ENCODE assay signal across 3 fruit fly cellular contexts in the genomic region with DNA sequence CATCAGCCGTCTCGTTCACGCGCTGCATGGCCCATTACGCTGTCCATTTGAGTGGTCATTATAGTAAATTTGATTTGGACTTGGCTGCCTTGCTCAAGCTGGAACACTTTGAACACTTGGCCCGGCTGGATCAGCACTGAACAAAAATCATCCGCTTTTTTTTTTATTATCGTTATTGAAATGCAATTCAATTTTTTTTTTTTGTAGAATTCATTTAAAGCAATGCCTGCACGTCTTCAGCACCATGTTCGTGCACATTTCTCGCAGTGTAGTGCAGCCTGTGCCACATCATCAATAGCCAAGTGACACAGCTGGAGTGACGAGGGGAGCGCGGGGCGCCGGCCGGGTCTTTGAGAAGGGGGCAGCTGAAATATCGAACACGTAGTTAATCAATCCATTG.
TF ChIP-seq lines count a peak whose summit lies in the region.

No protein-coding gene starts in this region.

- no peak for TF ChIP-seq CTCF in whole organism, embryonic (GFP tag; optimal IDR thresholded peaks at IDR 0.05; lab: Kevin White, UChicago)

TF ChIP-seq in whole organism, embryonic, 481 proteins besides CTCF, POLR2A, EP300 and RAD21:
- TF ChIP-seq Drgx (GFP tag; IDR thresholded peaks at IDR 0.05; lab: Robert Waterston, UW) = peak; percentile 50
- no peak for TF ChIP-seq ranshi (GFP tag; IDR thresholded peaks at IDR 0.05; lab: Robert Waterston, UW)
- no peak for TF ChIP-seq CG11093 (GFP tag; IDR thresholded peaks at IDR 0.05; lab: Robert Waterston, UW)
TF ChIP-seq in whole organism, embryonic: peak in this region for 1.

TF ChIP-seq in whole organism, prepupa, 60 proteins besides CTCF, POLR2A, EP300 and RAD21 (continues in another document):
- no peak for TF ChIP-seq CG7368 (GFP tag; optimal IDR thresholded peaks at IDR 0.05; lab: Kevin White, UChicago)
- no peak for TF ChIP-seq CG1621 (tag; optimal IDR thresholded peaks at IDR 0.05; lab: Kevin White, UChicago)
- no peak for TF ChIP-seq CG6808 (GFP tag; optimal IDR thresholded peaks at IDR 0.05; lab: Kevin White, UChicago)
- TF ChIP-seq vri (GFP tag; optimal IDR thresholded peaks at IDR 0.05; lab: Kevin White, UChicago) = no peak
- TF ChIP-seq Hr39 (GFP tag; optimal IDR thresholded peaks at IDR 0.05; lab: Kevin White, UChicago) = no peak
- TF ChIP-seq Met (GFP tag; optimal IDR thresholded peaks at IDR 0.05; lab: Kevin White, UChicago) = no peak
- TF ChIP-seq CG31627 (GFP tag; optimal IDR thresholded peaks at IDR 0.05; lab: Kevin White, UChicago) = no peak
- peak; percentile 33 for TF ChIP-seq OdsH (GFP tag; optimal IDR thresholded peaks at IDR 0.05; lab: Kevin White, UChicago)
- no peak for TF ChIP-seq CG3032 (tag; optimal IDR thresholded peaks at IDR 0.05; lab: Kevin White, UChicago)
- peak; percentile 42 for TF ChIP-seq pdm3 (GFP tag; optimal IDR thresholded peaks at IDR 0.05; lab: Kevin White, UChicago)
- peak in 1 of 2 experiments; percentile 31 for TF ChIP-seq salr (GFP tag; optimal IDR thresholded peaks at IDR 0.05; lab: Kevin White, UChicago)
- TF ChIP-seq acj6 (GFP tag; optimal IDR thresholded peaks at IDR 0.05; lab: Kevin White, UChicago) = peak; percentile 1
- TF ChIP-seq fd59A (GFP tag; optimal IDR thresholded peaks at IDR 0.05; lab: Kevin White, UChicago) = no peak
- TF ChIP-seq dsx (GFP tag; optimal IDR thresholded peaks at IDR 0.05; lab: Kevin White, UChicago; ENCODE audit: poor library complexity, severe bottlenecking) = no peak
- peak; percentile 48 for TF ChIP-seq Gug (GFP tag; IDR thresholded peaks at IDR 0.05; lab: Robert Waterston, UW)
- TF ChIP-seq CG11902 (GFP tag; optimal IDR thresholded peaks at IDR 0.05; lab: Kevin White, UChicago) = no peak
- peak; percentile 71 for TF ChIP-seq CG32006 (GFP tag; optimal IDR thresholded peaks at IDR 0.05; lab: Kevin White, UChicago)
- no peak for TF ChIP-seq Smox (GFP tag; optimal IDR thresholded peaks at IDR 0.05; lab: Kevin White, UChicago)
- peak; percentile 33 for TF ChIP-seq achi (GFP tag; optimal IDR thresholded peaks at IDR 0.05; lab: Kevin White, UChicago)
- TF ChIP-seq CG11762 (GFP tag; optimal IDR thresholded peaks at IDR 0.05; lab: Kevin White, UChicago; ENCODE audit: insufficient read depth) = no peak
- no peak for TF ChIP-seq CG6792 (GFP tag; optimal IDR thresholded peaks at IDR 0.05; lab: Kevin White, UChicago)
- no peak for TF ChIP-seq CG8632 (GFP tag; optimal IDR thresholded peaks at IDR 0.05; lab: Kevin White, UChicago)
- no peak for TF ChIP-seq topi (GFP tag; optimal IDR thresholded peaks at IDR 0.05; lab: Kevin White, UChicago)
- peak; percentile 30 for TF ChIP-seq Sox14 (GFP tag; optimal IDR thresholded peaks at IDR 0.05; lab: Kevin White, UChicago)
- peak; percentile 51 for TF ChIP-seq Hr4 (GFP tag; optimal IDR thresholded peaks at IDR 0.05; lab: Kevin White, UChicago)
- peak; percentile 2 for TF ChIP-seq CG10631 (GFP tag; optimal IDR thresholded peaks at IDR 0.05; lab: Kevin White, UChicago)
- no peak for TF ChIP-seq CG9139 (GFP tag; optimal IDR thresholded peaks at IDR 0.05; lab: Kevin White, UChicago)
- TF ChIP-seq Sox15 (GFP tag; optimal IDR thresholded peaks at IDR 0.05; lab: Kevin White, UChicago) = no peak
- no peak for TF ChIP-seq lz (GFP tag; optimal IDR thresholded peaks at IDR 0.05; lab: Kevin White, UChicago)
- no peak for TF ChIP-seq CG34406 (GFP tag; optimal IDR thresholded peaks at IDR 0.05; lab: Kevin White, UChicago)
- no peak for TF ChIP-seq Blimp-1 (GFP tag; optimal IDR thresholded peaks at IDR 0.05; lab: Kevin White, UChicago)
- TF ChIP-seq fkh (GFP tag; optimal IDR thresholded peaks at IDR 0.05; lab: Kevin White, UChicago) = no peak
- peak; percentile 62; the same call in 2 of the 3 replicates for TF ChIP-seq CG6163 (GFP tag; IDR thresholded peaks at IDR 0.05; lab: Robert Waterston, UW)
- TF ChIP-seq CG16779 (tag; optimal IDR thresholded peaks at IDR 0.05; lab: Kevin White, UChicago) = no peak
- TF ChIP-seq Ets21C (GFP tag; optimal IDR thresholded peaks at IDR 0.05; lab: Kevin White, UChicago) = no peak
- peak; percentile 65 for TF ChIP-seq Eip78C (GFP tag; lab: Kevin White, UChicago)
- no peak for TF ChIP-seq CG8319 (GFP tag; optimal IDR thresholded peaks at IDR 0.05; lab: Kevin White, UChicago)
- peak; percentile 41 for TF ChIP-seq CG3919 (GFP tag; optimal IDR thresholded peaks at IDR 0.05; lab: Kevin White, UChicago)
- no peak for TF ChIP-seq Eip75B (GFP tag; optimal IDR thresholded peaks at IDR 0.05; lab: Kevin White, UChicago)
- no peak for TF ChIP-seq CG6854 (GFP tag; optimal IDR thresholded peaks at IDR 0.05; lab: Kevin White, UChicago)
- no peak for TF ChIP-seq fd85E (GFP tag; optimal IDR thresholded peaks at IDR 0.05; lab: Kevin White, UChicago)
- TF ChIP-seq svp (GFP tag; lab: Kevin White, UChicago) = no peak
- TF ChIP-seq Ets96B (tag; optimal IDR thresholded peaks at IDR 0.05; lab: Kevin White, UChicago) = no peak

TF ChIP-seq in whole organism, pupa, 21 proteins besides CTCF, POLR2A, EP300 and RAD21:
- peak; percentile 42 for TF ChIP-seq CG8301 (tag; optimal IDR thresholded peaks at IDR 0.05; lab: Kevin White, UChicago)
- no peak for TF ChIP-seq CG34367 (tag; optimal IDR thresholded peaks at IDR 0.05; lab: Kevin White, UChicago)
- peak; percentile 0 for TF ChIP-seq Pif1B (GFP tag; optimal IDR thresholded peaks at IDR 0.05; lab: Kevin White, UChicago)
- no peak for TF ChIP-seq EcR (GFP tag; optimal IDR thresholded peaks at IDR 0.05; lab: Kevin White, UChicago)
- no peak for TF ChIP-seq CG13204 (GFP tag; optimal IDR thresholded peaks at IDR 0.05; lab: Kevin White, UChicago)
- TF ChIP-seq CG10348 (GFP tag; IDR thresholded peaks at IDR 0.05; lab: Robert Waterston, UW) = no peak
- TF ChIP-seq CG14655 (GFP tag; optimal IDR thresholded peaks at IDR 0.05; lab: Kevin White, UChicago) = peak; percentile 52
- TF ChIP-seq CG17806 (tag; optimal IDR thresholded peaks at IDR 0.05; lab: Kevin White, UChicago) = no peak
- TF ChIP-seq Ets98B (GFP tag; IDR thresholded peaks at IDR 0.05; lab: Robert Waterston, UW) = peak; percentile 72
- TF ChIP-seq Pif1A (GFP tag; optimal IDR thresholded peaks at IDR 0.05; lab: Kevin White, UChicago) = peak; percentile 21
- TF ChIP-seq CG4496 (GFP tag; IDR thresholded peaks at IDR 0.05; lab: Robert Waterston, UW) = peak; percentile 75; the same call in 2 of the 3 replicates
- TF ChIP-seq Snoo (tag; optimal IDR thresholded peaks at IDR 0.05; lab: Kevin White, UChicago) = no peak
- peak; percentile 56 for TF ChIP-seq CG32121 (GFP tag; IDR thresholded peaks at IDR 0.05; lab: Robert Waterston, UW)
- peak; percentile 68; the same call in 2 of the 3 replicates for TF ChIP-seq fd96Ca (GFP tag; IDR thresholded peaks at IDR 0.05; lab: Robert Waterston, UW)
- no peak for TF ChIP-seq CG12605 (GFP tag; IDR thresholded peaks at IDR 0.05; lab: Robert Waterston, UW)
